Fruit fly (Drosophila melanogaster) whole organism, embryonic: ENCODE measurements around the gene CG8993.

Experiments used
- B-H2 ChIP-seq: fragments of 200-800 bp; sonication (Bioruptor generic); optimal IDR thresholded peaks from 2 replicates; lab custom pipeline; 2018; ENCODE audit warnings: missing biosample characterization, mild to moderate bottlenecking, missing genetic modification characterization
- Blimp-1 ChIP-seq: fragments of 200-800 bp; sonication (Bioruptor generic); optimal IDR thresholded peaks from 3 replicates; lab custom pipeline; 2018; ENCODE audit warnings: missing biosample characterization, missing genetic modification characterization, mild to moderate bottlenecking, moderate library complexity, missing genetic modification reagents
- C15 ChIP-seq: fragments of 200-800 bp; sonication (Bioruptor generic); IDR thresholded peaks from 3 replicates; pipeline ENCODE4 v1.3.6; 2022; ENCODE audit warnings: missing biosample characterization, missing genetic modification characterization
- CG11247 ChIP-seq: fragments of 200-800 bp; sonication (Bioruptor generic); IDR thresholded peaks from 2 replicates; pipeline ENCODE4 v1.3.6; 2022; ENCODE audit warnings: missing biosample characterization, missing genetic modification characterization
- CG13424 ChIP-seq: fragments of 200-800 bp; sonication (Bioruptor generic); optimal IDR thresholded peaks from 2 replicates; lab custom pipeline; 2019; ENCODE audit warnings: missing biosample characterization, mild to moderate bottlenecking, missing genetic modification characterization, moderate library complexity
- CG13894 ChIP-seq: fragments of 200-800 bp; sonication (Bioruptor generic); optimal IDR thresholded peaks from 3 replicates; lab custom pipeline; 2018; ENCODE audit warnings: missing biosample characterization, mild to moderate bottlenecking, missing genetic modification characterization, moderate library complexity
- CG16779 ChIP-seq: fragments of 200-800 bp; sonication (Bioruptor generic); IDR thresholded peaks from 2 replicates; pipeline ENCODE4 v1.3.6; 2022; ENCODE audit warnings: missing biosample characterization, missing genetic modification characterization
- CG17328 ChIP-seq: fragments of 200-800 bp; sonication (Bioruptor generic); IDR thresholded peaks from 2 replicates; pipeline ENCODE4 v1.3.6; 2022; ENCODE audit warnings: missing biosample characterization, missing genetic modification characterization
- CG17361 ChIP-seq: fragments of 200-800 bp; sonication (Bioruptor generic); IDR thresholded peaks from 3 replicates; pipeline ENCODE4 v1.3.6; 2022; ENCODE audit warnings: missing biosample characterization, missing genetic modification characterization
- CG18599 ChIP-seq: fragments of 200-800 bp; sonication (Bioruptor generic); optimal IDR thresholded peaks from 3 replicates; lab custom pipeline; 2017; ENCODE audit warnings: missing biosample characterization, missing genetic modification characterization, mild to moderate bottlenecking, moderate library complexity, missing genetic modification reagents
- CG2120 ChIP-seq: fragments of 200-800 bp; sonication (Bioruptor generic); optimal IDR thresholded peaks from 3 replicates; lab custom pipeline; 2016; ENCODE audit warnings: missing biosample characterization, missing genetic modification characterization
- CG31365 ChIP-seq: fragments of 200-800 bp; sonication (Bioruptor generic); optimal IDR thresholded peaks from 2 replicates; lab custom pipeline; 2018; ENCODE audit warnings: missing biosample characterization, mild to moderate bottlenecking, missing genetic modification characterization
- CG3163 ChIP-seq: fragments of 200-800 bp; sonication (Bioruptor generic); optimal IDR thresholded peaks from 3 replicates; lab custom pipeline; 2016; ENCODE audit warnings: missing biosample characterization, missing genetic modification characterization
- CG32767 ChIP-seq: fragments of 200-800 bp; sonication (Bioruptor generic); IDR thresholded peaks from 2 replicates; pipeline ENCODE4 v1.3.6; 2022; ENCODE audit warnings: missing biosample characterization, missing genetic modification characterization
- CG32772 ChIP-seq: fragments of 200-800 bp; sonication (Bioruptor generic); IDR thresholded peaks from 2 replicates; pipeline ENCODE4 v1.3.6; 2022; ENCODE audit warnings: missing biosample characterization, missing genetic modification characterization
- CG3726 ChIP-seq: fragments of 200-800 bp; sonication (Bioruptor generic); IDR thresholded peaks from 3 replicates; pipeline ENCODE4, ENCODE4 v1.3.6; 2022; ENCODE audit warnings: missing biosample characterization, missing genetic modification characterization
- CG42726 ChIP-seq: fragments of 200-800 bp; sonication (Bioruptor generic); IDR thresholded peaks from 2 replicates; pipeline ENCODE4 v1.3.6; 2022; ENCODE audit warnings: missing biosample characterization, missing genetic modification characterization; ENCODE audit not compliant: partially characterized antibody
- CG5180 ChIP-seq: fragments of 200-800 bp; sonication (Bioruptor generic); optimal IDR thresholded peaks from 3 replicates; lab custom pipeline; 2017; ENCODE audit warnings: missing biosample characterization, missing genetic modification characterization, mild to moderate bottlenecking, moderate library complexity, missing genetic modification reagents
- CG5953 ChIP-seq: fragments of 200-800 bp; sonication (Bioruptor generic); IDR thresholded peaks from 2 replicates; pipeline ENCODE4 v1.3.6; 2022; ENCODE audit warnings: missing biosample characterization, missing genetic modification characterization
- CG6689 ChIP-seq: fragments of 200-800 bp; sonication (Bioruptor generic); IDR thresholded peaks from 2 replicates; pipeline ENCODE4 v1.3.6; 2022; ENCODE audit warnings: missing biosample characterization, missing genetic modification characterization
- CG6813 ChIP-seq: fragments of 200-800 bp; sonication (Bioruptor generic); optimal IDR thresholded peaks from 2 replicates; lab custom pipeline; 2017; ENCODE audit warnings: missing biosample characterization, missing genetic modification characterization, mild to moderate bottlenecking, moderate library complexity, missing genetic modification reagents
- CG7786 ChIP-seq: fragments of 200-800 bp; sonication (Bioruptor generic); optimal IDR thresholded peaks from 2 replicates; lab custom pipeline; 2016; ENCODE audit warnings: missing biosample characterization, missing genetic modification characterization
- CG9797 ChIP-seq: fragments of 200-800 bp; sonication (Bioruptor generic); optimal IDR thresholded peaks from 3 replicates; lab custom pipeline; 2018; ENCODE audit warnings: missing biosample characterization, mild to moderate bottlenecking, missing genetic modification characterization
- CG9817 ChIP-seq: fragments of 200-800 bp; sonication (Bioruptor generic); optimal IDR thresholded peaks from 2 replicates; lab custom pipeline; 2018; ENCODE audit warnings: missing biosample characterization, mild to moderate bottlenecking, missing genetic modification characterization, moderate library complexity
- Dek ChIP-seq: fragments of 200-800 bp; sonication (Bioruptor generic); optimal IDR thresholded peaks from 3 replicates; lab custom pipeline; 2019; ENCODE audit warnings: missing biosample characterization, mild to moderate bottlenecking, missing genetic modification characterization, moderate library complexity
- HLHmδ ChIP-seq: fragments of 200-800 bp; sonication (Bioruptor generic); optimal IDR thresholded peaks from 2 replicates; lab custom pipeline; 2018; ENCODE audit warnings: missing biosample characterization, mild to moderate bottlenecking, missing genetic modification characterization, moderate library complexity
- Kr ChIP-seq: fragments of 200-800 bp; sonication (Bioruptor generic); optimal IDR thresholded peaks from 2 replicates; lab custom pipeline; 2017; ENCODE audit warnings: missing biosample characterization, mild to moderate bottlenecking, missing genetic modification characterization
- Max ChIP-seq: fragments of 200-800 bp; sonication (Bioruptor generic); optimal IDR thresholded peaks from 2 replicates; lab custom pipeline; 2016; ENCODE audit warnings: missing biosample characterization, mild to moderate bottlenecking, missing genetic modification characterization
- NC2α ChIP-seq: fragments of 200-800 bp; sonication (Bioruptor generic); optimal IDR thresholded peaks from 2 replicates; lab custom pipeline; 2016; ENCODE audit warnings: missing biosample characterization, missing genetic modification characterization
- Opbp ChIP-seq: fragments of 200-800 bp; sonication (Bioruptor generic); IDR thresholded peaks from 3 replicates; pipeline ENCODE4 v1.3.6; 2022; ENCODE audit warnings: missing biosample characterization, missing genetic modification characterization; ENCODE audit not compliant: partially characterized antibody
- PHDP ChIP-seq: fragments of 200-800 bp; sonication (Bioruptor generic); optimal IDR thresholded peaks from 3 replicates; lab custom pipeline; 2018; ENCODE audit warnings: missing biosample characterization, mild to moderate bottlenecking, missing genetic modification characterization, moderate library complexity
- Six4 ChIP-seq: fragments of 200-800 bp; sonication (Bioruptor generic); optimal IDR thresholded peaks from 2 replicates; lab custom pipeline; 2016; ENCODE audit warnings: missing biosample characterization, missing genetic modification characterization
- Sry-δ ChIP-seq: fragments of 200-800 bp; sonication (Bioruptor generic); optimal IDR thresholded peaks from 2 replicates; lab custom pipeline; 2016; ENCODE audit warnings: missing biosample characterization, missing genetic modification characterization
- Ssrp ChIP-seq: fragments of 200-800 bp; sonication (Bioruptor generic); optimal IDR thresholded peaks from 2 replicates; lab custom pipeline; 2018; ENCODE audit warnings: missing biosample characterization, mild to moderate bottlenecking, missing genetic modification characterization, moderate library complexity
- Tbp ChIP-seq: fragments of >200 bp; optimal IDR thresholded peaks from 2 replicates; lab custom pipeline; 2018; ENCODE audit warnings: missing biosample characterization, missing genetic modification characterization
- Trl ChIP-seq, 3 experiments: fragments of >200 bp in 2 of 3; fragments of 200-800 bp in 1 of 3; sonication (Bioruptor generic) in 1 of 3; optimal IDR thresholded peaks; 2 replicates in 1 of 3; 3 replicates in 2 of 3; lab custom pipeline; 2016 to 2017; ENCODE audit warnings: missing biosample characterization in 1 of 3, missing genetic modification characterization in 1 of 3
- ase ChIP-seq: fragments of 200-800 bp; sonication (Bioruptor generic); IDR thresholded peaks from 3 replicates; pipeline ENCODE4 v1.3.6; 2022; ENCODE audit warnings: missing biosample characterization, missing genetic modification characterization
- cas ChIP-seq: fragments of 200-800 bp; sonication (Bioruptor generic); IDR thresholded peaks from 2 replicates; pipeline ENCODE4 v1.3.6; 2022; ENCODE audit warnings: missing biosample characterization, missing genetic modification characterization
- crp ChIP-seq, 2 experiments: fragments of 200-800 bp; sonication (Bioruptor generic); optimal IDR thresholded peaks; 2 replicates in 1 of 2; 3 replicates in 1 of 2; lab custom pipeline; 2017; ENCODE audit warnings: missing biosample characterization in 2 of 2, missing genetic modification characterization in 2 of 2, mild to moderate bottlenecking in 1 of 2, moderate library complexity in 1 of 2
- dm ChIP-seq: fragments of 200-800 bp; sonication (Bioruptor generic); optimal IDR thresholded peaks from 3 replicates; lab custom pipeline; 2016; ENCODE audit warnings: missing biosample characterization, missing genetic modification characterization
- fd96Cb ChIP-seq: fragments of 200-800 bp; sonication (Bioruptor generic); optimal IDR thresholded peaks from 2 replicates; lab custom pipeline; 2018; ENCODE audit warnings: missing biosample characterization, mild to moderate bottlenecking, missing genetic modification characterization, moderate library complexity
- gcm2 ChIP-seq: fragments of 200-800 bp; sonication (Bioruptor generic); optimal IDR thresholded peaks from 2 replicates; lab custom pipeline; 2016; ENCODE audit warnings: missing biosample characterization, missing genetic modification characterization
- lmd ChIP-seq: fragments of 200-800 bp; sonication (Bioruptor generic); IDR thresholded peaks from 2 replicates; pipeline ENCODE4 v1.3.6; 2022; ENCODE audit warnings: missing biosample characterization, missing genetic modification characterization
- mam ChIP-seq: fragments of 200-800 bp; sonication (Bioruptor generic); optimal IDR thresholded peaks from 3 replicates; lab custom pipeline; 2016; ENCODE audit warnings: missing biosample characterization, missing genetic modification characterization
- onecut ChIP-seq: fragments of 200-800 bp; sonication (Bioruptor generic); IDR thresholded peaks from 2 replicates; pipeline ENCODE4 v1.3.6; 2022; ENCODE audit warnings: missing biosample characterization, missing genetic modification characterization
- pzg ChIP-seq: fragments of 200-800 bp; sonication (Bioruptor generic); optimal IDR thresholded peaks from 3 replicates; lab custom pipeline; 2018; ENCODE audit warnings: missing biosample characterization, mild to moderate bottlenecking, missing genetic modification characterization, moderate library complexity
- sens ChIP-seq: fragments of 200-800 bp; sonication (Bioruptor generic); peaks from one replicate; lab custom pipeline; 2016; ENCODE audit warnings: missing biosample characterization, missing genetic modification characterization
- slp2 ChIP-seq: fragments of 200-800 bp; sonication (Bioruptor generic); optimal IDR thresholded peaks from 2 replicates; lab custom pipeline; 2016; ENCODE audit warnings: missing biosample characterization, missing genetic modification characterization
- tgo ChIP-seq: fragments of 200-800 bp; sonication (Bioruptor generic); IDR thresholded peaks from 3 replicates; pipeline ENCODE4 v1.3.6; 2022; ENCODE audit warnings: missing biosample characterization, missing genetic modification characterization
- unc-4 ChIP-seq: fragments of 200-800 bp; sonication (Bioruptor generic); IDR thresholded peaks from 2 replicates; pipeline ENCODE4 v1.3.6; 2022; ENCODE audit warnings: missing biosample characterization, missing genetic modification characterization; ENCODE audit not compliant: partially characterized antibody
- unpg ChIP-seq: fragments of 200-800 bp; sonication (Bioruptor generic); optimal IDR thresholded peaks from 3 replicates; lab custom pipeline; 2018; ENCODE audit warnings: missing biosample characterization, mild to moderate bottlenecking, missing genetic modification characterization, moderate library complexity
- yki ChIP-seq: fragments of >200 bp; optimal IDR thresholded peaks from 3 replicates; lab custom pipeline; 2018

CG8993 gene

DNA sequence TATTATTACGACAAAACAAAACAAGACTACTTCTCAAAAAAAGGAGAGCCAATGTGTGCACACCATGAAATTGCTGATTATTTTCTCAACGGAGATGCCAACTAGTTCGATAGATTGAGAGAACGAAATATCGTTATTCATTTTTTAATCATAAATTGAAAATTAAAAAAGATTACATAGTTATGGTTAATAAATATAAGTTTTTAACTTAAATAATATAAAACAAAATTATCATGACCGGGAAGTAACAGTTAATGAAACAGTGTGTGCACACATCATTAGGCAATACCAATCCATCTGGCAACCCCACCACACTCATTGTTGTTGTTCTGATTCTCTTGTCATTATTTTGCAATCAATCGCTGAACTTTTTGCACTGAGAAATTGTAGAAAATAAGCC is at the start of gene CG8993, which contains the start of gene CG1317 (continued):
- TF ChIP-seq CG18599 (GFP tag; lab: Kevin White, UChicago): peak; percentile 53
- peak; percentile 63 for TF ChIP-seq pzg (GFP tag; lab: Kevin White, UChicago)
- TF ChIP-seq Ssrp: peak; percentile 48
- no peak for TF ChIP-seq HLHmδ (GFP tag; lab: Kevin White, UChicago)
- peak; percentile 61 for TF ChIP-seq PHDP (tag; lab: Kevin White, UChicago)
- no peak for TF ChIP-seq C15 (GFP tag; lab: Robert Waterston, UW)
- TF ChIP-seq Opbp (GFP tag; lab: Robert Waterston, UW): no peak
- no peak for TF ChIP-seq Tbp (GFP tag; lab: Kevin White, UChicago)
- TF ChIP-seq CG17328 (GFP tag; lab: Robert Waterston, UW): no peak
- no peak for TF ChIP-seq gcm2
- no peak for TF ChIP-seq mam
- TF ChIP-seq CG6813: no peak
- peak; percentile 62; the same call in 1 of the 2 replicates for TF ChIP-seq CG32772 (GFP tag; lab: Robert Waterston, UW)
- no peak for TF ChIP-seq yki (lab: Kevin White, UChicago)
- peak; percentile 54 for TF ChIP-seq Blimp-1
- TF ChIP-seq Six4 (GFP tag; lab: Kevin White, UChicago): peak; percentile 42
- TF ChIP-seq onecut (GFP tag; lab: Robert Waterston, UW): no peak; the same call in 1 of the 2 replicates
- no peak for TF ChIP-seq Kr (GFP tag; lab: Kevin White, UChicago)
- TF ChIP-seq CG42726: no peak
- TF ChIP-seq CG11247 (GFP tag; lab: Robert Waterston, UW): peak; percentile 35; the same call in 1 of the 2 replicates
- no peak for TF ChIP-seq CG9797
- TF ChIP-seq CG13424 (tag; lab: Kevin White, UChicago): peak; percentile 69
- peak; percentile 77 for TF ChIP-seq unc-4 (GFP tag; lab: Robert Waterston, UW)
- TF ChIP-seq CG5953 (GFP tag; lab: Robert Waterston, UW): no peak
- TF ChIP-seq CG3726: no peak
- no peak for TF ChIP-seq CG31365 (tag; lab: Kevin White, UChicago)
- TF ChIP-seq Sry-δ (GFP tag; lab: Kevin White, UChicago): peak; percentile 25
- peak; percentile 47; the same call in 1 of the 2 replicates for TF ChIP-seq lmd (GFP tag; lab: Robert Waterston, UW)
- TF ChIP-seq CG6689 (GFP tag; lab: Robert Waterston, UW): peak; percentile 50; the same call in 1 of the 2 replicates
- TF ChIP-seq dm: no peak
- no peak for TF ChIP-seq CG16779 (GFP tag; lab: Robert Waterston, UW)
- peak; percentile 74; the same call in 2 of the 3 replicates for TF ChIP-seq CG17361 (GFP tag; lab: Robert Waterston, UW)
- peak; percentile 42 for TF ChIP-seq CG2120
- 0 out of 2 replicates have a peak, but pooled peaks have one; percentile 21 for TF ChIP-seq CG32767 (GFP tag; lab: Robert Waterston, UW)
- no peak for TF ChIP-seq slp2 (GFP tag; lab: Kevin White, UChicago)

DNA sequence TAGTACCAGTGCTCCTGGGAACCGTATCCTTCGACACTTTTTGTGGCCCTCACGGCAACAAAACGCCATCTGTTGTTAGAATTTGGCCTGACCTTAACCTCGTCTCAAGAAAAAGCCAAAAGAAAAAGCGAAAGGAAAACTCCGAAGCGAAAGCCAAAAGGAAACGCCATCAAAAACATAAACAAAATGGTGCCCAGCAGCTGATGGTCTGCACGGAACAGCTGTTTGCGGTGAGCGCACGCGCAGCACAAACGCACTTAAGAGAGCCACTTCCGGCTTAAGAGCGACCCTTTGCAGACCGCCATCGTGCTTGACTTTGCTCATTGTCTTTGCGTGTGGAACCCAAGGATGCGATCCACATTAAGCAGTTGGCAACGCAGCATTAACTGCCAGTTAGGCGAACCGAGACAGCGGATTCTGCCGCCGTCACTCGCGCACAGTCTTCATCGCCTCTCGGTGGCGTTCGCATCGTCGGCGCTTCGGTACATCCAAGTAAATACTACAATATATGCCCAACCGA is 49.7 kb upstream of the CG8993 start, which contains the start of gene MsR1:
MsR1 (plus strand) TSS at position 437 of the 520 bp plus-strand sequence.
- no peak for TF ChIP-seq HLHmδ (GFP tag; lab: Kevin White, UChicago)
- TF ChIP-seq fd96Cb (tag; lab: Kevin White, UChicago): no peak
- TF ChIP-seq sens (GFP tag; lab: Kevin White, UChicago): no peak
- TF ChIP-seq CG13894 (tag; lab: Kevin White, UChicago): peak; percentile 22
- no peak for TF ChIP-seq B-H2
- TF ChIP-seq CG5180: peak; percentile 39
- no peak for TF ChIP-seq CG9817 (tag; lab: Kevin White, UChicago)
- TF ChIP-seq crp (GFP tag; optimal IDR thresholded peaks at IDR 0.05; lab: Kevin White, UChicago): peak in 1 of 2 experiments; percentile 58
- TF ChIP-seq CG3163: peak; percentile 65
- TF ChIP-seq cas (GFP tag; lab: Robert Waterston, UW): no peak
- TF ChIP-seq ase (GFP tag; lab: Robert Waterston, UW): no peak
- no peak for TF ChIP-seq tgo (GFP tag; lab: Robert Waterston, UW)
- no peak for TF ChIP-seq CG7786 (GFP tag; lab: Kevin White, UChicago)
- TF ChIP-seq Dek (tag; lab: Kevin White, UChicago): no peak
- no peak for TF ChIP-seq Max (GFP tag; lab: Kevin White, UChicago)
- TF ChIP-seq unpg (GFP tag; lab: Kevin White, UChicago): no peak
- TF ChIP-seq Trl (optimal IDR thresholded peaks at IDR 0.05; lab: Kevin White, UChicago): peak in 1 of 2 experiments; percentile 20
- TF ChIP-seq Trl (GFP tag; optimal IDR thresholded peaks at IDR 0.05; lab: Kevin White, UChicago): no peak
- TF ChIP-seq NC2α (GFP tag; lab: Kevin White, UChicago): no peak
